Worm (Caenorhabditis elegans) whole organism, midembryonic: ENCODE measurements around the gene gly-4.

Experiments used
- T22C8.4 ChIP-seq: fragments of 200-800 bp; sonication (Bioruptor generic); IDR thresholded peaks from 2 replicates; pipeline ENCODE4 v1.3.6; 2022; ENCODE audit warnings: missing genetic modification characterization, missing compliant biosample characterization
- cog-1 ChIP-seq: sonication (generic microtip); optimal IDR thresholded peaks from 2 replicates; lab custom pipeline; 2016; ENCODE audit warnings: missing genetic modification characterization, missing compliant biosample characterization
- flt-1 ChIP-seq: fragments of 200-800 bp; sonication (Bioruptor generic); IDR thresholded peaks from 2 replicates; pipeline ENCODE4 v1.3.6; 2022; ENCODE audit warnings: missing genetic modification characterization, missing compliant biosample characterization
- med-1 ChIP-seq: sonication (generic microtip); optimal IDR thresholded peaks from 2 replicates; lab custom pipeline; 2017; ENCODE audit warnings: missing genetic modification characterization, mild to moderate bottlenecking, missing compliant biosample characterization, antibody characterized with exemption, missing genetic modification reagents; ENCODE audit not compliant: insufficient read depth
- ztf-23 ChIP-seq: fragments of 200-800 bp; sonication (Bioruptor generic); IDR thresholded peaks from 2 replicates; pipeline ENCODE4 v1.3.6; 2022; ENCODE audit warnings: missing genetic modification reagents, missing genetic modification characterization, missing compliant biosample characterization
- ztf-29 ChIP-seq: fragments of 200-800 bp; sonication (Bioruptor generic); IDR thresholded peaks from 2 replicates; pipeline ENCODE4 v1.3.6; 2022; ENCODE audit warnings: missing genetic modification reagents, missing genetic modification characterization, missing compliant biosample characterization

DNA sequence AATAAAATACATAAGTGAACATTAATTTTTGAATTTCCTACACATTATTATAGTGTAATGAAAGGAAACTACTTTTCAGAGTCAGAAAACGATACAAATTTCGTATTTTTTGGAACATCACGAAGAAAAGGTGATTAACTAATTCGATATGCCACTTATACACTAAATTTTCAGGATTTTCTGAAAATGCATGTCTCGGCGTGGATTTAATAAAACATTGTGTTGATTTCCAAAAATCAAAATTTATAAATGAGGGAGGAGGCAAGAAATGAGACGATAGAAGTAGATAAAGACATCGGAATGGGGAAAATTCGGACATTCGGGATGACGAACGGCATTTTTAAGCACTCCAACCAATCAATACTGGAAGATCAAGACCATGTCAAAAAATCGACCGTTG lies 4.0 kb upstream of the gly-4 start, which contains the start of gene Y116F11B.14:
- TF ChIP-seq cog-1 (tag; lab: Kevin White, UChicago) (no peak), T22C8.4 (GFP tag; lab: Robert Waterston, UW) (no peak), ztf-23 (GFP tag; lab: Robert Waterston, UW) (no peak), ztf-29 (no peak), med-1 (GFP tag; lab: Kevin White, UChicago) (no peak), flt-1 (no peak)
